Fruit fly (Drosophila melanogaster): ENCODE results near the gene Sos.

dm6 chr2L:13784155-13784681 lies 29.4 kb upstream of the Sos start, which contains the start of gene CG16890:
- TF ChIP-seq usp (GFP tag; optimal IDR thresholded peaks at IDR 0.05) = no peak
- no peak for TF ChIP-seq pan (optimal IDR thresholded peaks at IDR 0.05)
- TF ChIP-seq Vsx2 (GFP tag; optimal IDR thresholded peaks at IDR 0.05; ENCODE audit: partially characterized antibody) = no peak
